Fruit fly (Drosophila melanogaster) whole organism, embryonic: Measurements from ENCODE around the gene CG2841.
A peak's percentile ranks its signal among the peaks of the same experiment; 100 is the strongest.

ENCODE experiments used
- Abd-B ChIP-seq: fragments of 200-800 bp; sonication (Bioruptor generic); optimal IDR thresholded peaks from 2 replicates; lab custom pipeline; 2018; ENCODE audit warnings: missing biosample characterization, mild to moderate bottlenecking, missing genetic modification characterization, moderate library complexity
- Antp ChIP-seq: fragments of 200-800 bp; sonication (Bioruptor generic); optimal IDR thresholded peaks from 3 replicates; lab custom pipeline; 2016; ENCODE audit warnings: missing biosample characterization, missing genetic modification characterization
- Blimp-1 ChIP-seq: fragments of 200-800 bp; sonication (Bioruptor generic); optimal IDR thresholded peaks from 3 replicates; lab custom pipeline; 2018; ENCODE audit warnings: missing biosample characterization, missing genetic modification characterization, mild to moderate bottlenecking, moderate library complexity, missing genetic modification reagents
- C15 ChIP-seq: fragments of 200-800 bp; sonication (Bioruptor generic); IDR thresholded peaks from 3 replicates; pipeline ENCODE4 v1.3.6; 2022; ENCODE audit warnings: missing biosample characterization, missing genetic modification characterization
- CG11695 ChIP-seq: fragments of 200-800 bp; sonication (Bioruptor generic); IDR thresholded peaks from 3 replicates; pipeline ENCODE4 v1.3.6; 2022; ENCODE audit warnings: missing biosample characterization, missing genetic modification characterization
- CG12071 ChIP-seq: fragments of 200-800 bp; sonication (Bioruptor generic); optimal IDR thresholded peaks from 3 replicates; lab custom pipeline; 2018; ENCODE audit warnings: missing biosample characterization, mild to moderate bottlenecking, missing genetic modification characterization
- CG12391 ChIP-seq: fragments of 200-800 bp; sonication (Bioruptor generic); optimal IDR thresholded peaks from 3 replicates; lab custom pipeline; 2018; ENCODE audit warnings: missing biosample characterization, mild to moderate bottlenecking, missing genetic modification characterization, moderate library complexity
- CG12769 ChIP-seq: fragments of 200-800 bp; sonication (Bioruptor generic); optimal IDR thresholded peaks from 2 replicates; lab custom pipeline; 2019; ENCODE audit warnings: missing biosample characterization, mild to moderate bottlenecking, missing genetic modification characterization, moderate library complexity
- CG13424 ChIP-seq: fragments of 200-800 bp; sonication (Bioruptor generic); optimal IDR thresholded peaks from 2 replicates; lab custom pipeline; 2019; ENCODE audit warnings: missing biosample characterization, mild to moderate bottlenecking, missing genetic modification characterization, moderate library complexity
- CG13894 ChIP-seq: fragments of 200-800 bp; sonication (Bioruptor generic); optimal IDR thresholded peaks from 3 replicates; lab custom pipeline; 2018; ENCODE audit warnings: missing biosample characterization, mild to moderate bottlenecking, missing genetic modification characterization, moderate library complexity
- CG15073 ChIP-seq: fragments of 200-800 bp; sonication (Bioruptor generic); optimal IDR thresholded peaks from 2 replicates; lab custom pipeline; 2016; ENCODE audit warnings: missing biosample characterization, missing genetic modification characterization
- CG1529 ChIP-seq: fragments of 200-800 bp; sonication (Bioruptor generic); optimal IDR thresholded peaks from 3 replicates; lab custom pipeline; 2018; ENCODE audit warnings: missing biosample characterization, missing genetic modification characterization
- CG15479 ChIP-seq: fragments of 200-800 bp; sonication (Bioruptor generic); optimal IDR thresholded peaks from 3 replicates; lab custom pipeline; 2019; ENCODE audit warnings: missing biosample characterization, mild to moderate bottlenecking, missing genetic modification characterization, moderate library complexity
- CG2678 ChIP-seq: fragments of 200-800 bp; sonication (Bioruptor generic); optimal IDR thresholded peaks from 3 replicates; lab custom pipeline; 2019; ENCODE audit warnings: missing biosample characterization, mild to moderate bottlenecking, missing genetic modification characterization, moderate library complexity
- CG3407 ChIP-seq: fragments of 200-800 bp; sonication (Bioruptor generic); optimal IDR thresholded peaks from 2 replicates; lab custom pipeline; 2018; ENCODE audit warnings: missing biosample characterization, mild to moderate bottlenecking, missing genetic modification characterization
- CG43689 ChIP-seq: fragments of 200-800 bp; sonication (Bioruptor generic); IDR thresholded peaks from 2 replicates; pipeline ENCODE4 v1.3.6; 2022; ENCODE audit warnings: missing biosample characterization, missing genetic modification characterization
- CG4424 ChIP-seq: fragments of 200-800 bp; sonication (Bioruptor generic); optimal IDR thresholded peaks from 3 replicates; lab custom pipeline; 2016; ENCODE audit warnings: missing biosample characterization, missing genetic modification characterization
- CG4854 ChIP-seq: fragments of 200-800 bp; sonication (Bioruptor generic); optimal IDR thresholded peaks from 2 replicates; lab custom pipeline; 2016; ENCODE audit warnings: missing biosample characterization, missing genetic modification characterization, inconsistent platforms
- CG7928 ChIP-seq: fragments of 200-800 bp; sonication (Bioruptor generic); optimal IDR thresholded peaks from 2 replicates; lab custom pipeline; 2017; ENCODE audit warnings: missing biosample characterization, mild to moderate bottlenecking, missing genetic modification characterization
- CG8924 ChIP-seq: fragments of 200-800 bp; optimal IDR thresholded peaks from 3 replicates; lab custom pipeline; 2019; ENCODE audit warnings: missing biosample characterization, mild to moderate bottlenecking, missing genetic modification characterization, moderate library complexity
- CG9215 ChIP-seq: fragments of 200-800 bp; sonication (Bioruptor generic); IDR thresholded peaks from 2 replicates; pipeline ENCODE4 v1.3.6; 2022; ENCODE audit warnings: missing biosample characterization, missing genetic modification characterization
- D ChIP-seq, 2 experiments: fragments of 200-800 bp in 1 of 2; fragments of >200 bp in 1 of 2; sonication (Bioruptor generic) in 1 of 2; optimal IDR thresholded peaks; 2 replicates in 1 of 2; 3 replicates in 1 of 2; lab custom pipeline; 2017; ENCODE audit warnings: mild to moderate bottlenecking in 1 of 2, missing biosample characterization in 1 of 2, missing genetic modification characterization in 1 of 2, missing genetic modification reagents in 1 of 2
- E2f2 ChIP-seq: fragments of 200-800 bp; sonication (Bioruptor generic); IDR thresholded peaks from 2 replicates; pipeline ENCODE4 v1.3.6; 2022; ENCODE audit warnings: missing biosample characterization, missing genetic modification characterization
- Elba2 ChIP-seq: fragments of 200-800 bp; sonication (Bioruptor generic); optimal IDR thresholded peaks from 3 replicates; lab custom pipeline; 2016; ENCODE audit warnings: missing biosample characterization, missing genetic modification characterization
- Fer2 ChIP-seq: fragments of 200-800 bp; sonication (Bioruptor generic); optimal IDR thresholded peaks from 2 replicates; lab custom pipeline; 2018; ENCODE audit warnings: missing biosample characterization, mild to moderate bottlenecking, missing genetic modification characterization, moderate library complexity
- Jarid2 ChIP-seq: fragments of 200-800 bp; sonication (Bioruptor generic); optimal IDR thresholded peaks from 3 replicates; lab custom pipeline; 2017; ENCODE audit warnings: mild to moderate bottlenecking, missing biosample characterization, missing genetic modification reagents, missing genetic modification characterization
- Meics ChIP-seq: fragments of 200-800 bp; sonication (Bioruptor generic); optimal IDR thresholded peaks from 2 replicates; lab custom pipeline; 2017; ENCODE audit warnings: missing biosample characterization, mild to moderate bottlenecking, missing genetic modification characterization
- Ptx1 ChIP-seq: fragments of 200-800 bp; sonication (Bioruptor generic); IDR thresholded peaks from 2 replicates; pipeline ENCODE4 v1.3.6; 2022; ENCODE audit warnings: missing biosample characterization, missing genetic modification characterization
- Ravus ChIP-seq: fragments of 200-800 bp; sonication (Bioruptor generic); IDR thresholded peaks from 2 replicates; pipeline ENCODE4 v1.3.6; 2022; ENCODE audit warnings: missing biosample characterization, missing genetic modification characterization
- Six4 ChIP-seq: fragments of 200-800 bp; sonication (Bioruptor generic); optimal IDR thresholded peaks from 2 replicates; lab custom pipeline; 2016; ENCODE audit warnings: missing biosample characterization, missing genetic modification characterization
- YL-1 ChIP-seq: fragments of 200-800 bp; sonication (Bioruptor generic); optimal IDR thresholded peaks from 3 replicates; lab custom pipeline; 2017; ENCODE audit warnings: missing biosample characterization, mild to moderate bottlenecking, missing genetic modification characterization
- abd-A ChIP-seq: fragments of 200-800 bp; sonication (Bioruptor generic); optimal IDR thresholded peaks from 3 replicates; lab custom pipeline; 2019; ENCODE audit warnings: missing biosample characterization, mild to moderate bottlenecking, missing genetic modification characterization, moderate library complexity
- ase ChIP-seq: fragments of 200-800 bp; sonication (Bioruptor generic); IDR thresholded peaks from 3 replicates; pipeline ENCODE4 v1.3.6; 2022; ENCODE audit warnings: missing biosample characterization, missing genetic modification characterization
- az2 ChIP-seq: fragments of 200-800 bp; sonication (Bioruptor generic); optimal IDR thresholded peaks from 3 replicates; lab custom pipeline; 2016; ENCODE audit warnings: missing biosample characterization, missing genetic modification characterization
- bbx ChIP-seq: fragments of 200-800 bp; sonication (Bioruptor generic); IDR thresholded peaks from 2 replicates; pipeline ENCODE4 v1.3.6; 2022; ENCODE audit warnings: missing biosample characterization, missing genetic modification characterization; ENCODE audit not compliant: partially characterized antibody
- chm ChIP-seq: fragments of 200-800 bp; sonication (Bioruptor generic); IDR thresholded peaks from 2 replicates; pipeline ENCODE4 v1.3.6; 2022; ENCODE audit warnings: missing biosample characterization, missing genetic modification characterization
- dati ChIP-seq: fragments of 200-800 bp; sonication (Bioruptor generic); IDR thresholded peaks from 2 replicates; pipeline ENCODE4 v1.3.6; 2022; ENCODE audit warnings: missing biosample characterization, missing genetic modification characterization
- en ChIP-seq: fragments of 200-800 bp; sonication (Bioruptor generic); optimal IDR thresholded peaks from 2 replicates; lab custom pipeline; 2016; ENCODE audit warnings: missing biosample characterization, missing genetic modification characterization
- fd96Cb ChIP-seq: fragments of 200-800 bp; sonication (Bioruptor generic); optimal IDR thresholded peaks from 2 replicates; lab custom pipeline; 2018; ENCODE audit warnings: missing biosample characterization, mild to moderate bottlenecking, missing genetic modification characterization, moderate library complexity
- gfzf ChIP-seq: fragments of 200-800 bp; sonication (Bioruptor generic); optimal IDR thresholded peaks from 2 replicates; lab custom pipeline; 2016; ENCODE audit warnings: missing biosample characterization, mild to moderate bottlenecking, missing genetic modification characterization, moderate library complexity
- maf-S ChIP-seq: fragments of 200-800 bp; sonication (Bioruptor generic); optimal IDR thresholded peaks from 2 replicates; lab custom pipeline; 2016; ENCODE audit warnings: missing biosample characterization, missing genetic modification characterization
- p53 ChIP-seq: fragments of 200-800 bp; sonication (Bioruptor generic); optimal IDR thresholded peaks from 2 replicates; lab custom pipeline; 2016; ENCODE audit warnings: missing biosample characterization, missing genetic modification characterization
- prd ChIP-seq, 3 experiments: fragments of >200 bp in 2 of 3; fragments of 200-800 bp in 1 of 3; sonication (Bioruptor generic) in 1 of 3; optimal IDR thresholded peaks in 2 of 3; IDR thresholded peaks in 1 of 3; 2 replicates in 2 of 3; 3 replicates in 1 of 3; pipeline versions ENCODE4 v1.3.6 to Lab custom; 2017 to 2022; ENCODE audit warnings: missing biosample characterization in 1 of 3, missing genetic modification characterization in 1 of 3
- seq ChIP-seq: fragments of 200-800 bp; sonication (Bioruptor generic); IDR thresholded peaks from 2 replicates; pipeline ENCODE4 v1.3.6; 2022; ENCODE audit warnings: missing biosample characterization, missing genetic modification characterization
- sob ChIP-seq: fragments of 200-800 bp; sonication (Bioruptor generic); IDR thresholded peaks from 2 replicates; pipeline ENCODE4 v1.3.6; 2022; ENCODE audit warnings: missing biosample characterization, missing genetic modification characterization
- sug ChIP-seq: fragments of 200-800 bp; optimal IDR thresholded peaks from 2 replicates; lab custom pipeline; 2019; ENCODE audit warnings: missing biosample characterization, mild to moderate bottlenecking, missing genetic modification characterization, moderate library complexity
- tgo ChIP-seq: fragments of 200-800 bp; sonication (Bioruptor generic); IDR thresholded peaks from 3 replicates; pipeline ENCODE4 v1.3.6; 2022; ENCODE audit warnings: missing biosample characterization, missing genetic modification characterization
- zen ChIP-seq: fragments of 200-800 bp; sonication (Bioruptor generic); optimal IDR thresholded peaks from 3 replicates; lab custom pipeline; 2018; ENCODE audit warnings: missing biosample characterization, mild to moderate bottlenecking, missing genetic modification characterization, moderate library complexity

The CG2841 gene

dm6 chrX:2300293-2301068 lies 65.7 kb downstream of the CG2841 start (continued):
- TF ChIP-seq Fer2 (tag; lab: Kevin White, UChicago): peak; percentile 75
- peak; percentile 98 for TF ChIP-seq Ptx1 (GFP tag; lab: Robert Waterston, UW)
- TF ChIP-seq Abd-B: peak; percentile 95
- peak; percentile 95 for TF ChIP-seq dati (GFP tag; lab: Robert Waterston, UW)
- TF ChIP-seq CG15479: peak; percentile 44
- TF ChIP-seq D (optimal IDR thresholded peaks at IDR 0.05; lab: Kevin White, UChicago): no peak
- TF ChIP-seq D (GFP tag; optimal IDR thresholded peaks at IDR 0.05; lab: Kevin White, UChicago): peak; percentile 95
- no peak for TF ChIP-seq bbx
- TF ChIP-seq CG13424 (tag; lab: Kevin White, UChicago): peak; percentile 93
- TF ChIP-seq Elba2 (GFP tag; lab: Kevin White, UChicago): peak; percentile 22
- TF ChIP-seq gfzf (GFP tag; lab: Kevin White, UChicago): peak; percentile 4
- TF ChIP-seq sob (GFP tag; lab: Robert Waterston, UW): peak; percentile 97
- peak; percentile 69 for TF ChIP-seq CG15073
- peak; percentile 73 for TF ChIP-seq en (GFP tag; lab: Kevin White, UChicago)
- TF ChIP-seq maf-S (GFP tag; lab: Kevin White, UChicago): peak; percentile 91
- TF ChIP-seq prd (optimal IDR thresholded peaks at IDR 0.05; lab: Kevin White, UChicago): no peak
- peak; percentile 98 for TF ChIP-seq prd (GFP tag; IDR thresholded peaks at IDR 0.05; lab: Robert Waterston, UW)
- TF ChIP-seq CG12071 (GFP tag; lab: Kevin White, UChicago): peak; percentile 97
- peak; percentile 79 for TF ChIP-seq p53 (GFP tag; lab: Kevin White, UChicago)
- TF ChIP-seq az2 (GFP tag; lab: Kevin White, UChicago): peak; percentile 93
- TF ChIP-seq E2f2 (GFP tag; lab: Robert Waterston, UW): peak; percentile 83
- peak; percentile 99 for TF ChIP-seq CG12769 (tag; lab: Kevin White, UChicago)
- peak; percentile 84 for TF ChIP-seq CG4424 (GFP tag; lab: Kevin White, UChicago)
- no peak for TF ChIP-seq abd-A (tag; lab: Kevin White, UChicago)
- TF ChIP-seq Antp (GFP tag; lab: Kevin White, UChicago): peak; percentile 94
- peak; percentile 34 for TF ChIP-seq CG13894 (tag; lab: Kevin White, UChicago)
- peak; percentile 98 for TF ChIP-seq seq
- peak; percentile 88 for TF ChIP-seq CG9215 (GFP tag; lab: Robert Waterston, UW)
- peak; percentile 76 for TF ChIP-seq sug (tag; lab: Kevin White, UChicago)
- peak; percentile 87; the same call in 2 of the 3 replicates for TF ChIP-seq C15 (GFP tag; lab: Robert Waterston, UW)
- peak; percentile 66 for TF ChIP-seq CG7928 (GFP tag; lab: Kevin White, UChicago)
- TF ChIP-seq chm (GFP tag; lab: Robert Waterston, UW): peak; percentile 98
- TF ChIP-seq CG43689 (GFP tag; lab: Robert Waterston, UW): peak; percentile 93
- peak; percentile 96 for TF ChIP-seq tgo (GFP tag; lab: Robert Waterston, UW)
- peak; percentile 92 for TF ChIP-seq Meics (GFP tag; lab: Kevin White, UChicago)
- TF ChIP-seq Jarid2 (GFP tag; lab: Kevin White, UChicago): peak; percentile 83
- peak; percentile 96 for TF ChIP-seq CG1529 (GFP tag; lab: Kevin White, UChicago)
- TF ChIP-seq fd96Cb: peak; percentile 96
- TF ChIP-seq zen: peak; percentile 82
- peak; percentile 88 for TF ChIP-seq CG4854
- peak; percentile 76 for TF ChIP-seq YL-1 (GFP tag; lab: Kevin White, UChicago)
- TF ChIP-seq CG12391 (tag; lab: Kevin White, UChicago): peak; percentile 94
- peak; percentile 75 for TF ChIP-seq Six4 (GFP tag; lab: Kevin White, UChicago)
- TF ChIP-seq CG8924 (tag; lab: Kevin White, UChicago): peak; percentile 95
- peak; percentile 97 for TF ChIP-seq ase (GFP tag; lab: Robert Waterston, UW)
- peak; percentile 98 for TF ChIP-seq CG11695
- peak; percentile 95 for TF ChIP-seq CG2678 (tag; lab: Kevin White, UChicago)
- peak; percentile 92 for TF ChIP-seq Ravus (GFP tag; lab: Robert Waterston, UW)
- TF ChIP-seq Blimp-1 (GFP tag; lab: Kevin White, UChicago): peak; percentile 90
- TF ChIP-seq CG3407 (GFP tag; lab: Kevin White, UChicago): peak; percentile 95
